Worm (Caenorhabditis elegans): ENCODE measurements around the gene Y70C5C.1.

DNA sequence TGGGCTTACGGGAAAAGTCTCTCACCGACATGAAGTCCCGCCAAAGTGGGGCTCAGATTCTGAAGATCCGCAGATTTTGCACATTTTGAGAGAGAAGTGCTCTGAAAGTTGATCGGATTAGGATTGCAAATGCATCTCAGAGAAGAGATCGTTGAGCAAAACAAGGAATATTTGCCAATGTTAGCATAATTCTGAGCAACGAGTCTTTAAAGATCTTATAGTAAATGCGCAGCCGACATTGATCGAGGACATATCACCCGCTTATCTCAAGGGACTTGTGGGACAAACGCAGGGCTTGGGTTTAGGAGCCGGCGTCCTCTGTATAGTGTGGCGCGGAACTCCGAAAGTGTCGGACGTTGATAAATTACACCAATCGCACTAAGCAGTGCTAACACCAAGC lies 23.7 kb downstream of the Y70C5C.1 start, which contains the start of gene nhr-112:
- TF ChIP-seq fkh-10 (GFP tag; optimal IDR thresholded peaks at IDR 0.05), result no peak
- no peak for TF ChIP-seq unc-130 (GFP tag; optimal IDR thresholded peaks at IDR 0.05)
- TF ChIP-seq snpc-4 (tag; optimal IDR thresholded peaks at IDR 0.05), result no peak
- no peak for TF ChIP-seq unc-39 (tag; optimal IDR thresholded peaks at IDR 0.05)
- no peak for TF ChIP-seq ZK546.5 (tag; optimal IDR thresholded peaks at IDR 0.05)
